Fruit fly (Drosophila melanogaster): ENCODE results near the gene CG13039.

The CG13039 gene

DNA sequence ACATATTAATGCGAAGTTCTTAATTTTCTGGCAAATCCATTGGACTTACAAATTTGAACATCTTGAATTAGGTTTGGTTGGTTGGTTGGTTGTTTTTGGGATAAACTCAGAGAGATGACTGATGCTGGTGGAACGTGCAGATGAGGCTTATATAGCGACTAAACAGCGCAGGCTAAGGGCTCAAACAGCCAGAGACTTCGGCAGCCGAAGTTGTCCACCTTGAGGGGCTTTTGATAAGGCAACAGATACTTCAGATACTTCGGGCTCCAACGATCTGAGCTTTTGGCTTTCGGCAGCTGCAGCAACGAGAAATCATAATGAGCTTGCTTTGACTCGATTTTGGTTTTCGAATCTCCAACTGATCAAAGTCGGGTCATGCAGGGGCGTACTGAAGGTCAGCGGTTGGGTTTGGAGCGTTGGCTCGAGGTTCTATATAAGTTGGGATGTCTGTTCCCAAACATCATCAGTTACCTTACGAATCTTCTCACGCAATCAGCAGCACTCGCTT is 7.1 kb downstream of the CG13039 start, which contains the start of the genes CG13041 and CG13060:
TSS of gene CG13041 (minus strand) at position 128 of the 508 bp plus-strand sequence.
TSS of gene CG13060 (plus strand) at position 458 of the 508 bp plus-strand sequence.
- TF ChIP-seq Met (GFP tag; optimal IDR thresholded peaks at IDR 0.05) (no peak), spab (GFP tag; optimal IDR thresholded peaks at IDR 0.05) (no peak), CG6854 (GFP tag; optimal IDR thresholded peaks at IDR 0.05) (no peak), CG3032 (tag; optimal IDR thresholded peaks at IDR 0.05) (no peak), CG4318 (GFP tag; optimal IDR thresholded peaks at IDR 0.05) (no peak), Eip75B (GFP tag; optimal IDR thresholded peaks at IDR 0.05) (no peak), fkh (GFP tag; optimal IDR thresholded peaks at IDR 0.05) (no peak), Sox14 (GFP tag; optimal IDR thresholded peaks at IDR 0.05) (no peak), Hr39 (GFP tag; optimal IDR thresholded peaks at IDR 0.05) (no peak), cyc (GFP tag; optimal IDR thresholded peaks at IDR 0.05) (no peak), CG6276 (GFP tag; optimal IDR thresholded peaks at IDR 0.05) (no peak), CG16779 (tag; optimal IDR thresholded peaks at IDR 0.05) (no peak), CG6808 (GFP tag; optimal IDR thresholded peaks at IDR 0.05) (no peak)

DNA sequence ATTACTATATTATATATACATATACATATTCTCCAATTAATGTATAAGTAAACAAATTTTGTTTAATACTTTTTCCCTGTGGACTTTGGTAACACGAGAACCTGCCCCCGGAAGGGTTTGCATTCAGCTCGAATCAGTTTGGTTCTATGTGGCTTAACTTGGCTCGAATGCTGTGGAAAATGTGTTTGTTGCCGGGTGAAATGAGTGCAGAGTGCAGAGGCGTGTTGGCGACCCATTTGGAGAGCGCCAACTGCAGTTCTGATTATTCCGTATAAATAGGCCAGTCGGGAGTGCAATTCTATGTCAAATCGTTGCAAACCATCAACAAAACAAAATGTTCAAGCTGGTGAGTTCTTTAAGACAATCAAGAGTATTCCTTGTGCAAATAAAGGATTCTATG is 8.8 kb downstream of the CG13039 start, which contains the start of gene Nplp3:
TSS of gene Nplp3 (plus strand) at position 301 of the 400 bp plus-strand sequence.
- TF ChIP-seq vri (GFP tag; optimal IDR thresholded peaks at IDR 0.05) (no peak), acj6 (GFP tag; optimal IDR thresholded peaks at IDR 0.05) (no peak)

DNA sequence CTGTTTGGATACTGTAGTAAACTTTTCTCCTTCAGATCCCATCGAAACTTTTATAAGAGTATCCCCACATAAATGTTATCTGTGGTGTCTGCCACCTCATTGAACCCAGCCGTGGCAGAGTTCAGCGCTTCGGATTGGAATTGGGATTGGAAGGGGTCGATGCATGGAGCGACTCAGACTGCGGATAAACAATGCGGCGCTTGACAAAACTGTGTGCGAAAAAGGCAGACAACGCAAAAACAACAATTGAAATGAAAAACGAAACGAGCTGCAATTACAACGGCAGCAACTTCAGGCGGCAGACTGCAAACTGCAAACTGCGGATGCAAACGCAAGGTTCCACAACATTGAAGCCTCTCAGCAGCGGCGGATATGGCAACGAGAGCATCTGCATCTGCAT is 12.6 kb downstream of the CG13039 start, which contains the start of gene CG13062:
TSS of gene CG13062 (plus strand) at position 301 of the 400 bp plus-strand sequence.
- TF ChIP-seq acj6 (GFP tag; optimal IDR thresholded peaks at IDR 0.05) (no peak), salr (GFP tag; optimal IDR thresholded peaks at IDR 0.05) (no peak), Eip93F (GFP tag; optimal IDR thresholded peaks at IDR 0.05) (no peak), achi (GFP tag; optimal IDR thresholded peaks at IDR 0.05) (peak; percentile 8), esn (GFP tag; optimal IDR thresholded peaks at IDR 0.05) (no peak), CG7368 (GFP tag; optimal IDR thresholded peaks at IDR 0.05) (no peak), Hr39 (GFP tag; optimal IDR thresholded peaks at IDR 0.05) (no peak), vri (GFP tag; optimal IDR thresholded peaks at IDR 0.05) (no peak), svp (GFP tag) (peak; percentile 12)

DNA sequence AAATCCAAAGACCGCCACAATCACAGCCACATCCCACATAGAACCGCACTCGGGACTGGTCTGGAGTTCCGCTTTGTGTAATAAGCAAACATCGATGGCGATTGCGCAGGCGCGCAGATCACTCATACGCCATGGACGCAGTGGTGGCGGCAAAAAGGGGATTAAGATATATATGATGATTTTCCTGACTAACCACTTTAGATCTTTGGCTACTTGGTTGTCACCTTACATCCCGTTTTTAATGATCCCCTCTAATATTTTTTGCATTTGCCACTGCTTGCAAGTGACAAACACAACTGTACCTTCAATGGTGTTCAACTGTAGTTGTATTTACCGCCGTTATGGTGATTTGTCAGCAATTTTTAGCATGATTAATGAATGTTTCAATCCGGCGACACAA is 16.6 kb downstream of the CG13039 start:
- no peak for TF ChIP-seq fd85E (GFP tag; optimal IDR thresholded peaks at IDR 0.05)
- TF ChIP-seq lz (GFP tag; optimal IDR thresholded peaks at IDR 0.05) = peak; percentile 52
- TF ChIP-seq CG6276 (GFP tag; optimal IDR thresholded peaks at IDR 0.05) = peak; percentile 69
- TF ChIP-seq OdsH (GFP tag; optimal IDR thresholded peaks at IDR 0.05) = peak; percentile 51
- no peak for TF ChIP-seq Smox (GFP tag; optimal IDR thresholded peaks at IDR 0.05)
- no peak for TF ChIP-seq Hr38 (GFP tag; optimal IDR thresholded peaks at IDR 0.05)
- no peak for TF ChIP-seq Sox15 (GFP tag; optimal IDR thresholded peaks at IDR 0.05)
- TF ChIP-seq Ets96B (tag; optimal IDR thresholded peaks at IDR 0.05) = no peak
- TF ChIP-seq vri (GFP tag; optimal IDR thresholded peaks at IDR 0.05) = no peak
- TF ChIP-seq Eip75B (GFP tag; optimal IDR thresholded peaks at IDR 0.05) = peak; percentile 61
- peak; percentile 29 for TF ChIP-seq net (GFP tag; optimal IDR thresholded peaks at IDR 0.05)
- peak; percentile 77 for TF ChIP-seq Hr4 (GFP tag; optimal IDR thresholded peaks at IDR 0.05)
- no peak for TF ChIP-seq CG8632 (GFP tag; optimal IDR thresholded peaks at IDR 0.05)
- no peak for TF ChIP-seq Met (GFP tag; optimal IDR thresholded peaks at IDR 0.05)
- TF ChIP-seq Lpt (GFP tag; optimal IDR thresholded peaks at IDR 0.05) = peak; percentile 56
- TF ChIP-seq CG9139 (GFP tag; optimal IDR thresholded peaks at IDR 0.05) = no peak
- no peak for TF ChIP-seq CG34406 (GFP tag; optimal IDR thresholded peaks at IDR 0.05)
- no peak for TF ChIP-seq CG6854 (GFP tag; optimal IDR thresholded peaks at IDR 0.05)
- TF ChIP-seq ss (GFP tag; optimal IDR thresholded peaks at IDR 0.05) = no peak
- TF ChIP-seq salr (GFP tag; optimal IDR thresholded peaks at IDR 0.05) = peak in 1 of 2 experiments; percentile 44
- no peak for TF ChIP-seq CG31627 (GFP tag; optimal IDR thresholded peaks at IDR 0.05)
- no peak for TF ChIP-seq Ets21C (GFP tag; optimal IDR thresholded peaks at IDR 0.05)
- TF ChIP-seq CG11902 (GFP tag; optimal IDR thresholded peaks at IDR 0.05) = no peak
- peak; percentile 82 for TF ChIP-seq CG15336 (GFP tag; IDR thresholded peaks at IDR 0.05)
- peak; percentile 66 for TF ChIP-seq CG8119 (GFP tag; IDR thresholded peaks at IDR 0.05)
- no peak for TF ChIP-seq Sox102F (GFP tag; optimal IDR thresholded peaks at IDR 0.05)
- TF ChIP-seq CG7368 (GFP tag; optimal IDR thresholded peaks at IDR 0.05) = peak; percentile 16
- peak; percentile 74 for TF ChIP-seq Eip78C (GFP tag)
- TF ChIP-seq fd59A (GFP tag; optimal IDR thresholded peaks at IDR 0.05) = no peak
- no peak for TF ChIP-seq Blimp-1 (GFP tag; optimal IDR thresholded peaks at IDR 0.05)
- TF ChIP-seq CG6792 (GFP tag; optimal IDR thresholded peaks at IDR 0.05) = peak; percentile 50

Measured in whole organism, prepupa.